Fruit fly (Drosophila melanogaster) S2 (cell line): ENCODE measurements around the gene CG31131.

ENCODE experiments used
- CG8478 ChIP-seq: fragments of >200 bp; optimal IDR thresholded peaks from 2 replicates; lab custom pipeline; 2018
- CTCF ChIP-seq, 2 experiments: fragments of >200 bp; optimal IDR thresholded peaks; 2 replicates each; lab custom pipeline; 2018

DNA sequence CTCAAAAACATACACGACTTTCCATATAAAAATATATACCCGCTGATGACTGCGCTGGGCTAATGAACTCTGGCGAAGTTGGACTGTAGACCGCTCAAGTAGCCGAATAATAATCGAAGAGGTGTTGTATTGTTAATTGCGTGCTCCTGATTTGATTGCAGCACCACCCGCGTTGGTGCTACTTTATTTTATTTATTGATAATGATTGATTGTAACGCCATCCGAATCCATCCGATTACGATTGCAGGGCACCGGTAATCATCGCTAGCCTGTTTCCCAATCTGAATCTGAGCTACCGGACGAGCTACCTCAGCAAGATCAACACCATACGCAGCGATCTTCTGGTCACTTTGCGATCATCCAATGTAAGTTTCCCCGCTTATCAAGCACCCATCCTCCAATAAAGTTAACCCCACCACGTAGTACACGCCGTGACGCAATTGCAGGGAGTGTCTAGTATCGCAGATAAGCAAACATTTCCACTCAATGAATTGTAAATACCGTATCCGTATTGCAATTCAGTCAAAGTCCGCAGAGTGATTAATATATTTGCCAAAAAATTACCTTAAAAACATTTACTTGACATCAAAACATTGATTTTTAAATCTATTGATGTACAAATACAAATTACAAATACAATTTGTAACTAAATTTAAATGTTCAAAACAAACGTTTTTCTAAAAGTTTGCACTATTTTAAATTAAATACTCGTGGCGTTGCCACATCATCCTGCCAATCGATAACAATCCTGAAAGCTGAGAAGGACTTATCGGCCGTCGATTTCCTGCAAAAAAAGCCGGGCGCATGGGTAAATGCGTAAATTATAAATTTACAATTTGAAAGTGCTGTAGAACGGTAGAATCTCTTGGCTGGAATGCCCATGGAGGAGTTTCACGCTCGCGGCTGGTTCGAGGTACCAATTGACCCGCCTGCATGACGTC, 33.8 kb downstream of the CG31131 start:
- TF ChIP-seq CTCF (optimal IDR thresholded peaks at IDR 0.05; lab: Kevin White, UChicago) (no peak), CG8478 (lab: Kevin White, UChicago) (no peak)
